Worm (Caenorhabditis elegans) whole organism, L3 larva: Measurements from ENCODE around the gene R10E11.9.

Source experiments
- ZK546.5 ChIP-seq: sonication (generic microtip); optimal IDR thresholded peaks from 2 replicates; lab custom pipeline; 2017; ENCODE audit warnings: missing biosample characterization, missing genetic modification characterization
- aly-2 ChIP-seq: fragments of 150-350 bp; optimal IDR thresholded peaks from 2 replicates; lab custom pipeline; 2014; ENCODE audit warnings: missing biosample characterization, missing genetic modification characterization
- ama-1 ChIP-seq: fragments of 150-350 bp; optimal IDR thresholded peaks from 2 replicates; lab custom pipeline; 2018
- ceh-16 ChIP-seq: sonication (generic microtip); optimal IDR thresholded peaks from 2 replicates; lab custom pipeline; 2017; ENCODE audit warnings: missing biosample characterization, missing genetic modification characterization
- ceh-28 ChIP-seq: fragments of 150-350 bp; optimal IDR thresholded peaks from 2 replicates; lab custom pipeline; 2014; ENCODE audit warnings: missing biosample characterization, missing genetic modification reagents, missing genetic modification characterization
- ceh-82 ChIP-seq: fragments of 150-350 bp; optimal IDR thresholded peaks from 2 replicates; lab custom pipeline; 2014; ENCODE audit warnings: missing biosample characterization, missing genetic modification characterization
- ceh-9 ChIP-seq: sonication (generic microtip); optimal IDR thresholded peaks from 2 replicates; lab custom pipeline; 2018; ENCODE audit warnings: missing biosample characterization, missing genetic modification characterization
- daf-12 ChIP-seq: fragments of 150-350 bp; optimal IDR thresholded peaks from 2 replicates; lab custom pipeline; 2014; ENCODE audit warnings: missing biosample characterization, missing genetic modification reagents, missing genetic modification characterization
- egl-27 ChIP-seq: sonication (generic microtip); optimal IDR thresholded peaks from 4 replicates; lab custom pipeline; 2017; ENCODE audit warnings: missing biosample characterization, missing genetic modification reagents, missing genetic modification characterization
- egl-5 ChIP-seq: fragments of 150-350 bp; optimal IDR thresholded peaks from 2 replicates; lab custom pipeline; 2017; ENCODE audit warnings: missing biosample characterization, missing genetic modification reagents, missing genetic modification characterization, inconsistent platforms
- elt-1 ChIP-seq: fragments of 150-350 bp; optimal IDR thresholded peaks from 2 replicates; lab custom pipeline; 2014; ENCODE audit warnings: missing biosample characterization, missing genetic modification characterization
- elt-3 ChIP-seq, 3 experiments: fragments of 150-350 bp in 1 of 3; sonication (generic microtip) in 2 of 3; optimal IDR thresholded peaks; 2 replicates in 2 of 3; 4 replicates in 1 of 3; lab custom pipeline; 2014 to 2017; ENCODE audit warnings: missing biosample characterization in 3 of 3, missing genetic modification characterization in 3 of 3
- eor-1 ChIP-seq, 2 experiments: fragments of 150-350 bp; optimal IDR thresholded peaks; 2 replicates each; lab custom pipeline; 2014 to 2018; ENCODE audit warnings: missing biosample characterization in 2 of 2, missing genetic modification characterization in 2 of 2
- fkh-10 ChIP-seq: sonication (generic microtip); optimal IDR thresholded peaks from 2 replicates; lab custom pipeline; 2017; ENCODE audit warnings: missing biosample characterization, missing genetic modification reagents, missing genetic modification characterization
- fos-1 ChIP-seq: fragments of 150-350 bp; optimal IDR thresholded peaks from 2 replicates; lab custom pipeline; 2014; ENCODE audit warnings: missing biosample characterization, missing genetic modification characterization
- hmg-11 ChIP-seq: sonication (generic microtip); optimal IDR thresholded peaks from 2 replicates; lab custom pipeline; 2016; ENCODE audit warnings: missing genetic modification characterization, missing compliant biosample characterization
- jun-1 ChIP-seq: fragments of 150-350 bp; optimal IDR thresholded peaks from 2 replicates; lab custom pipeline; 2014; ENCODE audit warnings: missing biosample characterization, missing genetic modification reagents, missing genetic modification characterization
- lin-15B ChIP-seq: fragments of 150-350 bp; optimal IDR thresholded peaks from 2 replicates; lab custom pipeline; 2014; ENCODE audit warnings: missing biosample characterization, missing genetic modification characterization
- lin-39 ChIP-seq: fragments of 150-350 bp; optimal IDR thresholded peaks from 2 replicates; lab custom pipeline; 2018; ENCODE audit warnings: missing biosample characterization, missing genetic modification reagents, missing genetic modification characterization
- lsy-12 ChIP-seq: sonication (generic microtip); optimal IDR thresholded peaks from 2 replicates; lab custom pipeline; 2016; ENCODE audit warnings: mild to moderate bottlenecking, missing genetic modification characterization, missing compliant biosample characterization
- mdl-1 ChIP-seq: fragments of 150-350 bp; optimal IDR thresholded peaks from 2 replicates; lab custom pipeline; 2014; ENCODE audit warnings: missing biosample characterization, missing genetic modification characterization
- mml-1 ChIP-seq: fragments of 150-350 bp; sonication (generic microtip); optimal IDR thresholded peaks from 3 replicates; lab custom pipeline; 2014; ENCODE audit warnings: missing biosample characterization, missing genetic modification characterization
- nfya-1 ChIP-seq: sonication (generic microtip); optimal IDR thresholded peaks from 2 replicates; lab custom pipeline; 2017; ENCODE audit warnings: missing genetic modification characterization, mild to moderate bottlenecking, missing compliant biosample characterization, antibody characterized with exemption, moderate library complexity; ENCODE audit not compliant: insufficient read depth
- nhr-11 ChIP-seq: fragments of 150-350 bp; optimal IDR thresholded peaks from 2 replicates; lab custom pipeline; 2014; ENCODE audit warnings: missing biosample characterization, missing genetic modification characterization
- nhr-12 ChIP-seq: fragments of 150-350 bp; optimal IDR thresholded peaks from 2 replicates; lab custom pipeline; 2014; ENCODE audit warnings: missing biosample characterization, missing genetic modification characterization
- nhr-23 ChIP-seq: fragments of 150-350 bp; optimal IDR thresholded peaks from 2 replicates; lab custom pipeline; 2014; ENCODE audit warnings: missing biosample characterization, missing genetic modification reagents, missing genetic modification characterization
- nhr-25 ChIP-seq: sonication (generic microtip); optimal IDR thresholded peaks from 2 replicates; lab custom pipeline; 2017; ENCODE audit warnings: missing biosample characterization, missing genetic modification characterization
- nhr-28 ChIP-seq: fragments of 150-350 bp; optimal IDR thresholded peaks from 2 replicates; lab custom pipeline; 2014; ENCODE audit warnings: missing biosample characterization, missing genetic modification characterization
- nhr-43 ChIP-seq: sonication (generic microtip); optimal IDR thresholded peaks from 2 replicates; lab custom pipeline; 2016; ENCODE audit warnings: mild to moderate bottlenecking, missing genetic modification characterization, missing compliant biosample characterization; ENCODE audit not compliant: poor library complexity, severe bottlenecking
- nhr-67 ChIP-seq: fragments of 150-350 bp; optimal IDR thresholded peaks from 2 replicates; lab custom pipeline; 2014; ENCODE audit warnings: missing biosample characterization, missing genetic modification characterization
- nhr-77 ChIP-seq: fragments of 150-350 bp; optimal IDR thresholded peaks from 2 replicates; lab custom pipeline; 2014; ENCODE audit warnings: missing biosample characterization, missing genetic modification characterization
- pha-4 ChIP-seq: fragments of 150-350 bp; optimal IDR thresholded peaks from 2 replicates; lab custom pipeline; 2014; ENCODE audit warnings: missing biosample characterization, missing genetic modification reagents, missing genetic modification characterization
- pqm-1 ChIP-seq: fragments of 150-350 bp; optimal IDR thresholded peaks from 2 replicates; lab custom pipeline; 2017; ENCODE audit warnings: missing biosample characterization, missing genetic modification characterization, inconsistent platforms
- sea-2 ChIP-seq: fragments of 150-350 bp; sonication (generic microtip); optimal IDR thresholded peaks from 4 replicates; lab custom pipeline; 2014; ENCODE audit warnings: missing biosample characterization, missing genetic modification reagents, missing genetic modification characterization
- skn-1 ChIP-seq: fragments of 150-350 bp; optimal IDR thresholded peaks from 2 replicates; lab custom pipeline; 2014; ENCODE audit warnings: missing biosample characterization, missing genetic modification characterization
- snpc-4 ChIP-seq: fragments of 150-350 bp; optimal IDR thresholded peaks from 2 replicates; lab custom pipeline; 2014; ENCODE audit warnings: missing biosample characterization, missing genetic modification characterization
- unc-39 ChIP-seq: sonication (generic microtip); optimal IDR thresholded peaks from 4 replicates; lab custom pipeline; 2017; ENCODE audit warnings: missing biosample characterization, missing genetic modification characterization
- unc-62 ChIP-seq: fragments of 150-350 bp; sonication (generic microtip); optimal IDR thresholded peaks from 4 replicates; lab custom pipeline; 2014; ENCODE audit warnings: missing biosample characterization, missing genetic modification reagents, missing genetic modification characterization
- zag-1 ChIP-seq: fragments of 150-350 bp; optimal IDR thresholded peaks from 2 replicates; lab custom pipeline; 2014; ENCODE audit warnings: missing biosample characterization, missing genetic modification characterization
- ztf-11 ChIP-seq: fragments of 150-350 bp; optimal IDR thresholded peaks from 2 replicates; lab custom pipeline; 2014; ENCODE audit warnings: missing biosample characterization, missing genetic modification characterization
- ztf-4 ChIP-seq: fragments of 150-350 bp; optimal IDR thresholded peaks from 2 replicates; lab custom pipeline; 2014; ENCODE audit warnings: missing biosample characterization, missing genetic modification characterization

The R10E11.9 gene

ce11 chrIII:9817894-9818293 lies 24.5 kb upstream of the R10E11.9 start:
- peak; percentile 5 for TF ChIP-seq ceh-28 (tag; lab: Kevin White, UChicago)
- no peak for TF ChIP-seq ceh-9

- TF ChIP-seq lin-15B (tag; lab: Kevin White, UChicago) (peak; percentile 16), ama-1 (peak; percentile 41), unc-62 (GFP tag; lab: Kevin White, UChicago) (no peak), aly-2 (tag; lab: Kevin White, UChicago) (no peak), nhr-25 (peak; percentile 10), ceh-9 (no peak), pha-4 (tag; lab: Kevin White, UChicago) (peak; percentile 10), ztf-11 (tag; lab: Kevin White, UChicago) (no peak), mdl-1 (no peak), nfya-1 (tag; lab: Kevin White, UChicago) (peak; percentile 49), sea-2 (GFP tag; lab: Kevin White, UChicago) (peak; percentile 8), jun-1 (no peak), lsy-12 (tag; lab: Kevin White, UChicago) (no peak), nhr-11 (tag; lab: Kevin White, UChicago) (no peak), pqm-1 (tag; lab: Kevin White, UChicago) (no peak), elt-3 (tag; optimal IDR thresholded peaks at IDR 0.05; lab: Kevin White, UChicago) (no peak), lin-39 (tag; lab: Kevin White, UChicago) (peak; percentile 66), hmg-11 (tag; lab: Kevin White, UChicago) (peak; percentile 72), fkh-10 (no peak), skn-1 (tag; lab: Kevin White, UChicago) (no peak), ztf-4 (tag; lab: Kevin White, UChicago) (no peak), nhr-23 (tag; lab: Kevin White, UChicago) (peak; percentile 28)
These were observed 23.7 kb upstream of the R10E11.9 start, which contains the start of gene cnx-1 for ce11 chrIII:9817087-9817612. cnx-1 (minus strand) TSS chrIII:9817137.

- TF ChIP-seq nhr-67 (tag; lab: Kevin White, UChicago) (no peak), elt-3 (tag; optimal IDR thresholded peaks at IDR 0.05; lab: Kevin White, UChicago) (no peak)
- TF ChIP-seq, all 47 proteins: peak for 0
These were observed 19.7 kb upstream of the R10E11.9 start, which contains the start of gene ZK632.14 for ce11 chrIII:9813146-9813545. ZK632.14 (plus strand) TSS chrIII:9813446.

- no peak for TF ChIP-seq ceh-9
- TF ChIP-seq lsy-12 (tag; lab: Kevin White, UChicago), result no peak
- peak in 1 of 2 experiments; percentile 20 for TF ChIP-seq eor-1 (tag; optimal IDR thresholded peaks at IDR 0.05; lab: Kevin White, UChicago)
- no peak for TF ChIP-seq zag-1 (tag; lab: Kevin White, UChicago)
- TF ChIP-seq ceh-16 (tag; lab: Kevin White, UChicago), result no peak
- TF ChIP-seq lin-15B (tag; lab: Kevin White, UChicago), result peak; percentile 32
- peak; percentile 18 for TF ChIP-seq nfya-1 (tag; lab: Kevin White, UChicago)
- no peak for TF ChIP-seq ceh-28 (tag; lab: Kevin White, UChicago)
- peak; percentile 60 for TF ChIP-seq pha-4 (tag; lab: Kevin White, UChicago)
- peak; percentile 17 for TF ChIP-seq nhr-43 (tag; lab: Kevin White, UChicago)
- TF ChIP-seq, all 47 proteins: peak for 5
These were observed 14.7 kb upstream of the R10E11.9 start, which contains the start of gene gtap-2 for ce11 chrIII:9808179-9808578. gtap-2 (plus strand) TSS chrIII:9808544.

ce11 chrIII:9807560-9808046 lies 14.2 kb upstream of the R10E11.9 start:
- TF ChIP-seq ceh-82 (no peak), nhr-12 (tag; lab: Kevin White, UChicago) (no peak), sea-2 (GFP tag; lab: Kevin White, UChicago) (no peak), nfya-1 (tag; lab: Kevin White, UChicago) (peak; percentile 10), lsy-12 (tag; lab: Kevin White, UChicago) (no peak), nhr-11 (tag; lab: Kevin White, UChicago) (no peak), lin-15B (tag; lab: Kevin White, UChicago) (no peak), fos-1 (no peak), ZK546.5 (no peak), pqm-1 (tag; lab: Kevin White, UChicago) (peak; percentile 48), nhr-28 (no peak), aly-2 (tag; lab: Kevin White, UChicago) (no peak), elt-1 (tag; lab: Kevin White, UChicago) (no peak), ceh-28 (tag; lab: Kevin White, UChicago) (no peak), mml-1 (tag; lab: Kevin White, UChicago) (no peak), jun-1 (peak; percentile 55), unc-39 (no peak), hmg-11 (tag; lab: Kevin White, UChicago) (no peak), mdl-1 (peak; percentile 32), nhr-43 (tag; lab: Kevin White, UChicago) (peak; percentile 80), egl-5 (tag; lab: Kevin White, UChicago) (no peak), ztf-4 (tag; lab: Kevin White, UChicago) (no peak), ztf-11 (tag; lab: Kevin White, UChicago) (no peak), nhr-25 (peak; percentile 67), ceh-9 (no peak), nhr-77 (no peak), snpc-4 (tag; lab: Kevin White, UChicago) (no peak), daf-12 (tag; lab: Kevin White, UChicago) (no peak), egl-27 (tag; lab: Kevin White, UChicago) (no peak), nhr-23 (tag; lab: Kevin White, UChicago) (peak; percentile 49)
